Fruit fly (Drosophila melanogaster) whole organism, wandering third instar larva: ENCODE data around the gene CG3638.

Experiments
- CG32264 ChIP-seq: fragments of 200-800 bp; sonication (Bioruptor generic); optimal IDR thresholded peaks from 2 replicates; lab custom pipeline; 2016; ENCODE audit warnings: missing biosample characterization, missing genetic modification characterization
- CG9705 ChIP-seq: fragments of 200-800 bp; sonication (Bioruptor generic); optimal IDR thresholded peaks from 2 replicates; lab custom pipeline; 2018; ENCODE audit warnings: missing biosample characterization, mild to moderate bottlenecking, missing genetic modification characterization
- Dif ChIP-seq: fragments of 200-275, 200-300 bp; sonication (Bioruptor generic); optimal IDR thresholded peaks from 2 replicates; lab custom pipeline; 2018; ENCODE audit warnings: missing biosample characterization, missing genetic modification characterization; ENCODE audit not compliant: partially characterized antibody
- Hnf4 ChIP-seq: fragments of 200-800 bp; sonication (Bioruptor generic); optimal IDR thresholded peaks from 2 replicates; lab custom pipeline; 2016; ENCODE audit warnings: missing biosample characterization, mild to moderate bottlenecking, missing genetic modification characterization
- Hr83 ChIP-seq: fragments of 200-300 bp; sonication (Bioruptor generic); optimal IDR thresholded peaks from 2 replicates; lab custom pipeline; 2016; ENCODE audit warnings: missing biosample characterization, mild to moderate bottlenecking, missing genetic modification characterization, moderate library complexity; ENCODE audit not compliant: poor library complexity, severe bottlenecking
- Myc ChIP-seq: fragments of >200 bp; optimal IDR thresholded peaks from 2 replicates; lab custom pipeline; 2017
- OdsH ChIP-seq: fragments of 200-800 bp; sonication (Bioruptor generic); optimal IDR thresholded peaks from 2 replicates; lab custom pipeline; 2016; ENCODE audit warnings: missing biosample characterization, mild to moderate bottlenecking, missing genetic modification characterization
- Sp1 ChIP-seq: fragments of 200-800 bp; sonication (Bioruptor generic); optimal IDR thresholded peaks from 3 replicates; lab custom pipeline; 2019; ENCODE audit warnings: missing biosample characterization, mild to moderate bottlenecking, missing genetic modification characterization, moderate library complexity
- ey ChIP-seq: fragments of 200-800 bp; sonication (Bioruptor generic); optimal IDR thresholded peaks from 2 replicates; lab custom pipeline; 2016; ENCODE audit warnings: missing biosample characterization, missing genetic modification characterization
- fru ChIP-seq: fragments of 200-800 bp; sonication (Bioruptor generic); optimal IDR thresholded peaks from 3 replicates; lab custom pipeline; 2016; ENCODE audit warnings: missing biosample characterization, mild to moderate bottlenecking, missing genetic modification characterization
- pan ChIP-seq: fragments of >200 bp; optimal IDR thresholded peaks from 2 replicates; lab custom pipeline; 2017
- psq ChIP-seq: fragments of 200-800 bp; sonication (Bioruptor generic); optimal IDR thresholded peaks from 3 replicates; lab custom pipeline; 2017; ENCODE audit warnings: missing biosample characterization, mild to moderate bottlenecking, missing genetic modification characterization, moderate library complexity
- usp ChIP-seq: fragments of >200 bp; optimal IDR thresholded peaks from 2 replicates; lab custom pipeline; 2017; ENCODE audit warnings: missing biosample characterization, missing genetic modification characterization

DNA sequence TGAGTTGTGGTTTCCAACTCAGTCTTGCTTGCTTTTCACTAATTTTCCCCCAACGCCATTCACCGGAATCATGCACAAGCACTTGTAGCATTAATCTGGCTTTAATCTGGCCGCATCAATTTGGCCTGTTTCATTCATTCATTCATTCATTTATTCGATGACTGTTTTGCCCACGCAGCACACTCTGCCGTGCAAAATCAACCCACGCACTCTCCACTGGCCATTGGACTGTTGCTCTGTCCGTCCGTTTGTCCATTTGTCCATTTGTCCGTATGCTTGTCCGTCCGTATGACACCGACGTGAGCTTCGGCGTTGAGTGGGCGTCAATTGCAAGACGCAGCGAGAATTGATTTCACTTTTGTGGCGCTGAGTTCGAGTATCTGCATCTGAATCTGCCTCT lies 13.6 kb upstream of the CG3638 start:
- no peak for TF ChIP-seq Sp1 (GFP tag; lab: Kevin White, UChicago)
- no peak for TF ChIP-seq Dif (GFP tag; lab: Kevin White, UChicago)
- no peak for TF ChIP-seq usp (GFP tag; lab: Kevin White, UChicago)
- no peak for TF ChIP-seq pan (lab: Kevin White, UChicago)
- no peak for TF ChIP-seq Hr83
- no peak for TF ChIP-seq fru
- no peak for TF ChIP-seq Hnf4 (GFP tag; lab: Kevin White, UChicago)
- no peak for TF ChIP-seq ey (GFP tag; lab: Kevin White, UChicago)
- TF ChIP-seq CG9705 (GFP tag; lab: Kevin White, UChicago), result no peak
- no peak for TF ChIP-seq OdsH (GFP tag; lab: Kevin White, UChicago)
- no peak for TF ChIP-seq Myc (lab: Kevin White, UChicago)
- TF ChIP-seq psq (GFP tag; lab: Kevin White, UChicago), result no peak
- no peak for TF ChIP-seq CG32264 (GFP tag; lab: Kevin White, UChicago)
